Worm (Caenorhabditis elegans) whole organism, L3 larva: ENCODE results near the gene sra-9.

Experiments used
- R02D3.7 ChIP-seq: fragments of 150-350 bp; optimal IDR thresholded peaks from 2 replicates; lab custom pipeline; 2014; ENCODE audit warnings: missing biosample characterization, missing genetic modification characterization
- ZK546.5 ChIP-seq: sonication (generic microtip); optimal IDR thresholded peaks from 2 replicates; lab custom pipeline; 2017; ENCODE audit warnings: missing biosample characterization, missing genetic modification characterization
- aly-2 ChIP-seq: fragments of 150-350 bp; optimal IDR thresholded peaks from 2 replicates; lab custom pipeline; 2014; ENCODE audit warnings: missing biosample characterization, missing genetic modification characterization
- ama-1 ChIP-seq: fragments of 150-350 bp; optimal IDR thresholded peaks from 2 replicates; lab custom pipeline; 2018
- ceh-16 ChIP-seq: sonication (generic microtip); optimal IDR thresholded peaks from 2 replicates; lab custom pipeline; 2017; ENCODE audit warnings: missing biosample characterization, missing genetic modification characterization
- ceh-28 ChIP-seq: fragments of 150-350 bp; optimal IDR thresholded peaks from 2 replicates; lab custom pipeline; 2014; ENCODE audit warnings: missing biosample characterization, missing genetic modification reagents, missing genetic modification characterization
- ceh-82 ChIP-seq: fragments of 150-350 bp; optimal IDR thresholded peaks from 2 replicates; lab custom pipeline; 2014; ENCODE audit warnings: missing biosample characterization, missing genetic modification characterization
- ceh-9 ChIP-seq: sonication (generic microtip); optimal IDR thresholded peaks from 2 replicates; lab custom pipeline; 2018; ENCODE audit warnings: missing biosample characterization, missing genetic modification characterization
- daf-12 ChIP-seq: fragments of 150-350 bp; optimal IDR thresholded peaks from 2 replicates; lab custom pipeline; 2014; ENCODE audit warnings: missing biosample characterization, missing genetic modification reagents, missing genetic modification characterization
- egl-27 ChIP-seq: sonication (generic microtip); optimal IDR thresholded peaks from 4 replicates; lab custom pipeline; 2017; ENCODE audit warnings: missing biosample characterization, missing genetic modification reagents, missing genetic modification characterization
- egl-5 ChIP-seq: fragments of 150-350 bp; optimal IDR thresholded peaks from 2 replicates; lab custom pipeline; 2017; ENCODE audit warnings: missing biosample characterization, missing genetic modification reagents, missing genetic modification characterization, inconsistent platforms
- elt-1 ChIP-seq: fragments of 150-350 bp; optimal IDR thresholded peaks from 2 replicates; lab custom pipeline; 2014; ENCODE audit warnings: missing biosample characterization, missing genetic modification characterization
- elt-2 ChIP-seq: sonication (generic microtip); optimal IDR thresholded peaks from 2 replicates; lab custom pipeline; 2016; ENCODE audit warnings: missing genetic modification reagents, mild to moderate bottlenecking, missing genetic modification characterization, missing compliant biosample characterization
- elt-3 ChIP-seq, 3 experiments: fragments of 150-350 bp in 1 of 3; sonication (generic microtip) in 2 of 3; optimal IDR thresholded peaks; 2 replicates in 2 of 3; 4 replicates in 1 of 3; lab custom pipeline; 2014 to 2017; ENCODE audit warnings: missing biosample characterization in 3 of 3, missing genetic modification characterization in 3 of 3
- eor-1 ChIP-seq, 2 experiments: fragments of 150-350 bp; optimal IDR thresholded peaks; 2 replicates each; lab custom pipeline; 2014 to 2018; ENCODE audit warnings: missing biosample characterization in 2 of 2, missing genetic modification characterization in 2 of 2
- fkh-10 ChIP-seq: sonication (generic microtip); optimal IDR thresholded peaks from 2 replicates; lab custom pipeline; 2017; ENCODE audit warnings: missing biosample characterization, missing genetic modification reagents, missing genetic modification characterization
- fkh-2 ChIP-seq: fragments of 150-350 bp; optimal IDR thresholded peaks from 2 replicates; lab custom pipeline; 2014; ENCODE audit warnings: missing biosample characterization, missing genetic modification reagents, missing genetic modification characterization
- fos-1 ChIP-seq: fragments of 150-350 bp; optimal IDR thresholded peaks from 2 replicates; lab custom pipeline; 2014; ENCODE audit warnings: missing biosample characterization, missing genetic modification characterization
- hmg-11 ChIP-seq: sonication (generic microtip); optimal IDR thresholded peaks from 2 replicates; lab custom pipeline; 2016; ENCODE audit warnings: missing genetic modification characterization, missing compliant biosample characterization
- jun-1 ChIP-seq: fragments of 150-350 bp; optimal IDR thresholded peaks from 2 replicates; lab custom pipeline; 2014; ENCODE audit warnings: missing biosample characterization, missing genetic modification reagents, missing genetic modification characterization
- lin-15B ChIP-seq: fragments of 150-350 bp; optimal IDR thresholded peaks from 2 replicates; lab custom pipeline; 2014; ENCODE audit warnings: missing biosample characterization, missing genetic modification characterization
- lin-39 ChIP-seq: fragments of 150-350 bp; optimal IDR thresholded peaks from 2 replicates; lab custom pipeline; 2018; ENCODE audit warnings: missing biosample characterization, missing genetic modification reagents, missing genetic modification characterization
- lsy-12 ChIP-seq: sonication (generic microtip); optimal IDR thresholded peaks from 2 replicates; lab custom pipeline; 2016; ENCODE audit warnings: mild to moderate bottlenecking, missing genetic modification characterization, missing compliant biosample characterization
- mdl-1 ChIP-seq: fragments of 150-350 bp; optimal IDR thresholded peaks from 2 replicates; lab custom pipeline; 2014; ENCODE audit warnings: missing biosample characterization, missing genetic modification characterization
- mml-1 ChIP-seq: fragments of 150-350 bp; sonication (generic microtip); optimal IDR thresholded peaks from 3 replicates; lab custom pipeline; 2014; ENCODE audit warnings: missing biosample characterization, missing genetic modification characterization
- nfya-1 ChIP-seq: sonication (generic microtip); optimal IDR thresholded peaks from 2 replicates; lab custom pipeline; 2017; ENCODE audit warnings: missing genetic modification characterization, mild to moderate bottlenecking, missing compliant biosample characterization, antibody characterized with exemption, moderate library complexity; ENCODE audit not compliant: insufficient read depth
- nhr-11 ChIP-seq: fragments of 150-350 bp; optimal IDR thresholded peaks from 2 replicates; lab custom pipeline; 2014; ENCODE audit warnings: missing biosample characterization, missing genetic modification characterization
- nhr-12 ChIP-seq: fragments of 150-350 bp; optimal IDR thresholded peaks from 2 replicates; lab custom pipeline; 2014; ENCODE audit warnings: missing biosample characterization, missing genetic modification characterization
- nhr-23 ChIP-seq: fragments of 150-350 bp; optimal IDR thresholded peaks from 2 replicates; lab custom pipeline; 2014; ENCODE audit warnings: missing biosample characterization, missing genetic modification reagents, missing genetic modification characterization
- nhr-237 ChIP-seq: fragments of 150-350 bp; optimal IDR thresholded peaks from 2 replicates; lab custom pipeline; 2014; ENCODE audit warnings: missing biosample characterization, missing genetic modification characterization
- nhr-25 ChIP-seq: sonication (generic microtip); optimal IDR thresholded peaks from 2 replicates; lab custom pipeline; 2017; ENCODE audit warnings: missing biosample characterization, missing genetic modification characterization
- nhr-28 ChIP-seq: fragments of 150-350 bp; optimal IDR thresholded peaks from 2 replicates; lab custom pipeline; 2014; ENCODE audit warnings: missing biosample characterization, missing genetic modification characterization
- nhr-43 ChIP-seq: sonication (generic microtip); optimal IDR thresholded peaks from 2 replicates; lab custom pipeline; 2016; ENCODE audit warnings: mild to moderate bottlenecking, missing genetic modification characterization, missing compliant biosample characterization; ENCODE audit not compliant: poor library complexity, severe bottlenecking
- nhr-67 ChIP-seq: fragments of 150-350 bp; optimal IDR thresholded peaks from 2 replicates; lab custom pipeline; 2014; ENCODE audit warnings: missing biosample characterization, missing genetic modification characterization
- nhr-76 ChIP-seq: fragments of 150-350 bp; sonication (generic microtip); optimal IDR thresholded peaks from 5 replicates; lab custom pipeline; 2014; ENCODE audit warnings: missing biosample characterization, missing genetic modification characterization
- nhr-77 ChIP-seq: fragments of 150-350 bp; optimal IDR thresholded peaks from 2 replicates; lab custom pipeline; 2014; ENCODE audit warnings: missing biosample characterization, missing genetic modification characterization
- pha-4 ChIP-seq: fragments of 150-350 bp; optimal IDR thresholded peaks from 2 replicates; lab custom pipeline; 2014; ENCODE audit warnings: missing biosample characterization, missing genetic modification reagents, missing genetic modification characterization
- pqm-1 ChIP-seq: fragments of 150-350 bp; optimal IDR thresholded peaks from 2 replicates; lab custom pipeline; 2017; ENCODE audit warnings: missing biosample characterization, missing genetic modification characterization, inconsistent platforms
- sea-2 ChIP-seq: fragments of 150-350 bp; sonication (generic microtip); optimal IDR thresholded peaks from 4 replicates; lab custom pipeline; 2014; ENCODE audit warnings: missing biosample characterization, missing genetic modification reagents, missing genetic modification characterization
- skn-1 ChIP-seq: fragments of 150-350 bp; optimal IDR thresholded peaks from 2 replicates; lab custom pipeline; 2014; ENCODE audit warnings: missing biosample characterization, missing genetic modification characterization
- snpc-4 ChIP-seq: fragments of 150-350 bp; optimal IDR thresholded peaks from 2 replicates; lab custom pipeline; 2014; ENCODE audit warnings: missing biosample characterization, missing genetic modification characterization
- tbx-2 ChIP-seq: sonication (generic microtip); optimal IDR thresholded peaks from 2 replicates; lab custom pipeline; 2016; ENCODE audit warnings: mild to moderate bottlenecking, missing genetic modification characterization, missing compliant biosample characterization
- unc-39 ChIP-seq: sonication (generic microtip); optimal IDR thresholded peaks from 4 replicates; lab custom pipeline; 2017; ENCODE audit warnings: missing biosample characterization, missing genetic modification characterization
- unc-62 ChIP-seq: fragments of 150-350 bp; sonication (generic microtip); optimal IDR thresholded peaks from 4 replicates; lab custom pipeline; 2014; ENCODE audit warnings: missing biosample characterization, missing genetic modification reagents, missing genetic modification characterization
- zag-1 ChIP-seq: fragments of 150-350 bp; optimal IDR thresholded peaks from 2 replicates; lab custom pipeline; 2014; ENCODE audit warnings: missing biosample characterization, missing genetic modification characterization
- ztf-11 ChIP-seq: fragments of 150-350 bp; optimal IDR thresholded peaks from 2 replicates; lab custom pipeline; 2014; ENCODE audit warnings: missing biosample characterization, missing genetic modification characterization
- ztf-4 ChIP-seq: fragments of 150-350 bp; optimal IDR thresholded peaks from 2 replicates; lab custom pipeline; 2014; ENCODE audit warnings: missing biosample characterization, missing genetic modification characterization

The sra-9 gene

DNA sequence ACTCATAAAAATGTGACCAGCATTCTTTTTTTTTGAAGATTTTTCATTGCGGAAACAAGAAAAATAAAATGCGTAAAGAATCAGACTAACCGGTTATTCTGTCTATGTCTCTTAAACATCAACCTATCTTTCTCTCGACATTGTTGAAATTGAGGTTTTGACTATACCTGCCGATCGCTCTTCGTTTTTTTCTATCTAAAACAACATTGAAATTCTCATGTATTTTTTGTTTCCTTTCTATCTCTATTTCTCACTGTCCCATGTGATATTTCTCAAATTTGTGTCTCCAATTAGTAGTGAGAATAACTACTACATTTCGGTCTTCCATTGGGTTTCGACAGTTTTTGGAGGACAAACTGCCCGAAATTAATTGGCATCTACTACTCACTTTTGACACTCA lies 28.8 kb downstream of the sra-9 start:
- TF ChIP-seq nhr-237 (no peak), lin-15B (no peak), sea-2 (no peak), nhr-43 (tag; lab: Kevin White, UChicago) (peak; percentile 9), nhr-25 (tag; lab: Kevin White, UChicago) (peak; percentile 75), nhr-23 (peak; percentile 10)

DNA sequence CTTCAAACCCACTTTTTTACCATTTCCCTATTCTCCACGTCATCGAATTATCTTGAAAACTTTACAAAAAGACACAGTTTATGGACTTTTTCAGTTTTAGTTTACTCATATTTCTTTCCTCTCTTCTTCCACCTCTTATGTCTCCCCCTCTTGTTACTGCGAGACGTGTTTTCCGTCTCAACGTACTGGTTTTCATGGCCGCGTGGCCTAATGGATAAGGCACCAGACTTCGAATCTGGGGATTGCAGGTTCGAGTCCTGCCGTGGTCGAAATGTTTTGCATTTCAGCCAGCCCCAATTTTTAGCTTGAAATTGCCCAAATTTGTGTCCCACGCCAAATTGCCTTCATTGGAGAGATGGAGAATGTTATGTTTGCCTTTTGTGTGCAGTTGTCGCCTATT lies 33.9 kb downstream of the sra-9 start:
- TF ChIP-seq nhr-76 (no peak), eor-1 (tag; optimal IDR thresholded peaks at IDR 0.05; lab: Kevin White, UChicago) (no peak), nhr-28 (no peak), ceh-9 (tag; lab: Kevin White, UChicago) (no peak), nfya-1 (tag; lab: Kevin White, UChicago) (peak; percentile 24), aly-2 (no peak), hmg-11 (tag; lab: Kevin White, UChicago) (peak; percentile 63), ama-1 (lab: Kevin White, UChicago) (no peak), pha-4 (peak; percentile 1), ZK546.5 (tag; lab: Kevin White, UChicago) (no peak), nhr-12 (no peak), egl-27 (tag; lab: Kevin White, UChicago) (no peak), ztf-4 (tag; lab: Kevin White, UChicago) (no peak), lsy-12 (tag; lab: Kevin White, UChicago) (peak; percentile 70), mdl-1 (tag; lab: Kevin White, UChicago) (no peak), ztf-11 (tag; lab: Kevin White, UChicago) (no peak), nhr-237 (no peak), snpc-4 (tag; lab: Kevin White, UChicago) (no peak), ceh-28 (no peak), egl-5 (tag; lab: Kevin White, UChicago) (no peak), nhr-43 (tag; lab: Kevin White, UChicago) (peak; percentile 33), nhr-11 (tag; lab: Kevin White, UChicago) (no peak), elt-1 (tag; lab: Kevin White, UChicago) (no peak), nhr-67 (tag; lab: Kevin White, UChicago) (no peak), nhr-23 (peak; percentile 53), zag-1 (tag; lab: Kevin White, UChicago) (no peak), mml-1 (tag; lab: Kevin White, UChicago) (no peak), unc-39 (tag; lab: Kevin White, UChicago) (peak; percentile 23), sea-2 (no peak), tbx-2 (tag; lab: Kevin White, UChicago) (no peak), pqm-1 (tag; lab: Kevin White, UChicago) (no peak), elt-2 (tag; lab: Kevin White, UChicago) (peak; percentile 37), skn-1 (tag; lab: Kevin White, UChicago) (no peak), nhr-25 (tag; lab: Kevin White, UChicago) (peak; percentile 42), unc-62 (GFP tag; lab: Kevin White, UChicago) (no peak), lin-15B (no peak), daf-12 (no peak), nhr-77 (tag; lab: Kevin White, UChicago) (peak; percentile 72), jun-1 (no peak), fkh-10 (GFP tag; lab: Kevin White, UChicago) (no peak), elt-3 (tag; optimal IDR thresholded peaks at IDR 0.05; lab: Kevin White, UChicago) (no peak), R02D3.7 (tag; lab: Kevin White, UChicago) (no peak), fkh-2 (tag; lab: Kevin White, UChicago) (no peak), ceh-16 (tag; lab: Kevin White, UChicago) (no peak), ceh-82 (tag; lab: Kevin White, UChicago) (no peak), fos-1 (no peak), lin-39 (tag; lab: Kevin White, UChicago) (no peak)
